In genomic region chrX:13939388-13939787, ce11 we compare ENCODE assay signal across 2 worm cellular contexts.
TF ChIP-seq lines count a peak whose summit lies in the region.

No protein-coding gene starts in this region.

TF ChIP-seq in whole organism, L1 larva, 84 proteins besides CTCF, POLR2A, EP300 and RAD21 (continued from another document):
- no peak for TF ChIP-seq fkh-4 (tag; optimal IDR thresholded peaks at IDR 0.05; lab: Kevin White, UChicago; ENCODE audit: borderline replicate concordance)
- no peak for TF ChIP-seq unc-62 (GFP tag; optimal IDR thresholded peaks at IDR 0.05; lab: Kevin White, UChicago)
- peak; percentile 47 for TF ChIP-seq nhr-71 (tag; optimal IDR thresholded peaks at IDR 0.05; lab: Kevin White, UChicago)
- TF ChIP-seq blmp-1 (tag; optimal IDR thresholded peaks at IDR 0.05; lab: Kevin White, UChicago): peak; percentile 56
- TF ChIP-seq aha-1 (tag; optimal IDR thresholded peaks at IDR 0.05; lab: Kevin White, UChicago): no peak
- peak in 1 of 2 experiments; percentile 28 for TF ChIP-seq lin-35 (GFP tag; optimal IDR thresholded peaks at IDR 0.05; lab: Kevin White, UChicago)
- TF ChIP-seq xbp-1 (tag; optimal IDR thresholded peaks at IDR 0.05; lab: Kevin White, UChicago): no peak
- no peak for TF ChIP-seq ztf-11 (tag; optimal IDR thresholded peaks at IDR 0.05; lab: Kevin White, UChicago)
- no peak for TF ChIP-seq nhr-237 (tag; optimal IDR thresholded peaks at IDR 0.05; lab: Kevin White, UChicago)
- TF ChIP-seq mab-9 (GFP tag; IDR thresholded peaks at IDR 0.05; lab: Robert Waterston, UW): no peak
- TF ChIP-seq vab-15 (tag; optimal IDR thresholded peaks at IDR 0.05; lab: Kevin White, UChicago): no peak
- no peak for TF ChIP-seq hlh-17 (GFP tag; optimal IDR thresholded peaks at IDR 0.05; lab: Kevin White, UChicago; ENCODE audit: borderline replicate concordance)
- TF ChIP-seq snu-23 (GFP tag; optimal IDR thresholded peaks at IDR 0.05; lab: Kevin White, UChicago): peak; percentile 33
- TF ChIP-seq unc-30 (tag; optimal IDR thresholded peaks at IDR 0.05; lab: Kevin White, UChicago): no peak
- TF ChIP-seq fos-1 (tag; optimal IDR thresholded peaks at IDR 0.05; lab: Kevin White, UChicago): no peak
- peak in 1 of 2 experiments; percentile 22 for TF ChIP-seq lsy-2 (tag; optimal IDR thresholded peaks at IDR 0.05; lab: Kevin White, UChicago)
- no peak for TF ChIP-seq nhr-11 (tag; optimal IDR thresholded peaks at IDR 0.05; lab: Kevin White, UChicago)
- TF ChIP-seq nhr-20 (tag; optimal IDR thresholded peaks at IDR 0.05; lab: Kevin White, UChicago): peak; percentile 38

TF ChIP-seq in whole organism, L2 larva, 48 proteins besides CTCF, POLR2A, EP300 and RAD21 (continued from another document):
- TF ChIP-seq C34F6.9 (tag; optimal IDR thresholded peaks at IDR 0.05; lab: Kevin White, UChicago) (no peak), lin-13 (GFP tag; optimal IDR thresholded peaks at IDR 0.05; lab: Kevin White, UChicago) (no peak), blmp-1 (tag; optimal IDR thresholded peaks at IDR 0.05; lab: Kevin White, UChicago; ENCODE audit: insufficient read depth) (no peak)
